Worm (Caenorhabditis elegans) whole organism, early embryonic: ENCODE measurements around the gene F57B9.1.

ENCODE experiments used
- B0310.2 ChIP-seq: sonication (generic microtip); optimal IDR thresholded peaks from 2 replicates; lab custom pipeline; 2016; ENCODE audit warnings: mild to moderate bottlenecking, missing genetic modification characterization, missing compliant biosample characterization
- ama-1 ChIP-seq: fragments of 150-350 bp; optimal IDR thresholded peaks from 2 replicates; lab custom pipeline; 2014
- hnd-1 ChIP-seq: sonication (generic microtip); optimal IDR thresholded peaks from 2 replicates; lab custom pipeline; 2016; ENCODE audit warnings: missing genetic modification characterization, missing compliant biosample characterization
- pes-1 ChIP-seq: fragments of 200-800 bp; sonication (Bioruptor generic); IDR thresholded peaks from 2 replicates; pipeline ENCODE4 v1.3.6; 2022; ENCODE audit warnings: missing genetic modification reagents, missing genetic modification characterization, missing compliant biosample characterization
- sea-1 ChIP-seq: fragments of 200-800 bp; sonication (Bioruptor generic); conservative IDR thresholded peaks from 2 replicates; pipeline ENCODE4 v1.3.6; 2022; ENCODE audit warnings: missing genetic modification characterization, missing compliant biosample characterization
- tbx-11 ChIP-seq: fragments of 200-800 bp; sonication (Bioruptor generic); IDR thresholded peaks from 2 replicates; pipeline ENCODE4 v1.3.6; 2022; ENCODE audit warnings: missing genetic modification characterization, missing compliant biosample characterization
- tbx-37 ChIP-seq: fragments of 200-800 bp; sonication (Bioruptor generic); conservative IDR thresholded peaks from 2 replicates; pipeline ENCODE4 v1.3.6; 2022; ENCODE audit warnings: missing genetic modification reagents, missing genetic modification characterization, missing compliant biosample characterization

ce11 chrIII:6931896-6932295 is 30.0 kb upstream of the F57B9.1 start, which contains the start of gene byn-1:
- no peak for TF ChIP-seq sea-1
- no peak for TF ChIP-seq tbx-11 (GFP tag; lab: Robert Waterston, UW)
- peak; percentile 26 for TF ChIP-seq ama-1
- TF ChIP-seq tbx-37 (GFP tag; lab: Robert Waterston, UW) = no peak
- TF ChIP-seq pes-1 = no peak
- TF ChIP-seq B0310.2 (tag; lab: Kevin White, UChicago) = no peak
- TF ChIP-seq hnd-1 (tag; lab: Kevin White, UChicago) = no peak
